Worm (Caenorhabditis elegans) whole organism, L4 larva: ENCODE measurements around the gene sre-53.

ENCODE experiments used
- F26F4.8 ChIP-seq: fragments of 200-800 bp; sonication (Bioruptor generic); conservative IDR thresholded peaks from 2 replicates; pipeline ENCODE4 v1.3.6; 2022; ENCODE audit warnings: missing genetic modification characterization, missing compliant biosample characterization
- F37D6.2 ChIP-seq: sonication (generic microtip); optimal IDR thresholded peaks from 2 replicates; lab custom pipeline; 2016; ENCODE audit warnings: mild to moderate bottlenecking, missing genetic modification characterization, missing compliant biosample characterization
- F44E2.7 ChIP-seq: fragments of 200-800 bp; sonication (Bioruptor generic); IDR thresholded peaks from 2 replicates; pipeline ENCODE4 v2.1.2; 2022; ENCODE audit warnings: missing genetic modification characterization, missing compliant biosample characterization
- T20F7.1 ChIP-seq: fragments of 200-800 bp; sonication (Bioruptor generic); optimal IDR thresholded peaks from 2 replicates; lab custom pipeline; 2018; ENCODE audit warnings: mild to moderate bottlenecking, missing genetic modification characterization, missing compliant biosample characterization
- Y5F2A.4 ChIP-seq: fragments of 200-800 bp; sonication (Bioruptor generic); optimal IDR thresholded peaks from 2 replicates; lab custom pipeline; 2018; ENCODE audit warnings: mild to moderate bottlenecking, missing genetic modification characterization, missing compliant biosample characterization
- ZK546.5 ChIP-seq, 2 experiments: sonication (generic microtip); optimal IDR thresholded peaks; 2 replicates each; lab custom pipeline; 2017; ENCODE audit warnings: missing biosample characterization in 2 of 2, missing genetic modification characterization in 2 of 2
- ama-1 ChIP-seq: fragments of 150-350 bp; optimal IDR thresholded peaks from 2 replicates; lab custom pipeline; 2014; ENCODE audit warnings: inconsistent platforms, mixed read lengths
- arid-1 ChIP-seq: fragments of 200-800 bp; sonication (Bioruptor generic); conservative IDR thresholded peaks from 2 replicates; pipeline ENCODE4 v1.3.6; 2022; ENCODE audit warnings: missing genetic modification reagents, missing genetic modification characterization, missing compliant biosample characterization
- ceh-44 ChIP-seq: fragments of 200-800 bp; sonication (Bioruptor generic); IDR thresholded peaks from 2 replicates; pipeline ENCODE4 v1.3.6; 2022; ENCODE audit warnings: missing genetic modification reagents, missing genetic modification characterization, missing compliant biosample characterization
- ceh-62 ChIP-seq: sonication (generic microtip); optimal IDR thresholded peaks from 2 replicates; lab custom pipeline; 2017; ENCODE audit warnings: missing biosample characterization, missing genetic modification characterization
- ceh-82 ChIP-seq: sonication (generic microtip); optimal IDR thresholded peaks from 2 replicates; lab custom pipeline; 2017; ENCODE audit warnings: missing biosample characterization, missing genetic modification characterization
- daf-12 ChIP-seq: fragments of 150-350 bp; optimal IDR thresholded peaks from 2 replicates; lab custom pipeline; 2014; ENCODE audit warnings: missing biosample characterization, missing genetic modification reagents, missing genetic modification characterization
- daf-16 ChIP-seq, 3 experiments: sonication (generic microtip); optimal IDR thresholded peaks; 2 replicates each; lab custom pipeline; 2016 to 2017; ENCODE audit warnings: missing genetic modification characterization in 3 of 3, missing genetic modification reagents in 3 of 3, mild to moderate bottlenecking in 2 of 3, missing compliant biosample characterization in 2 of 3, missing biosample characterization in 1 of 3, moderate library complexity in 1 of 3
- dmd-8 ChIP-seq: fragments of 200-800 bp; sonication (Bioruptor generic); IDR thresholded peaks from 2 replicates; pipeline ENCODE4 v1.3.6; 2022; ENCODE audit warnings: missing genetic modification characterization, missing compliant biosample characterization
- dmd-9 ChIP-seq: fragments of 200-800 bp; sonication (Bioruptor generic); IDR thresholded peaks from 2 replicates; pipeline ENCODE4 v1.3.6; 2022; ENCODE audit warnings: missing genetic modification reagents, missing genetic modification characterization, missing compliant biosample characterization
- dpl-1 ChIP-seq: fragments of 150-350 bp; optimal IDR thresholded peaks from 2 replicates; lab custom pipeline; 2014; ENCODE audit warnings: missing biosample characterization, missing genetic modification reagents, missing genetic modification characterization
- dve-1 ChIP-seq: sonication (generic microtip); optimal IDR thresholded peaks from 2 replicates; lab custom pipeline; 2017; ENCODE audit warnings: antibody characterized with exemption, mild to moderate bottlenecking, missing genetic modification characterization, missing compliant biosample characterization; ENCODE audit not compliant: insufficient read depth
- egl-27 ChIP-seq: sonication (generic microtip); optimal IDR thresholded peaks from 3 replicates; lab custom pipeline; 2017; ENCODE audit warnings: missing biosample characterization, missing genetic modification reagents, missing genetic modification characterization
- fkh-10 ChIP-seq: fragments of 150-350 bp; optimal IDR thresholded peaks from 2 replicates; lab custom pipeline; 2014; ENCODE audit warnings: missing biosample characterization, missing genetic modification reagents, missing genetic modification characterization
- hif-1 ChIP-seq, 2 experiments: sonication (generic microtip); optimal IDR thresholded peaks; 2 replicates each; lab custom pipeline; 2016 to 2017; ENCODE audit warnings: missing compliant biosample characterization in 2 of 2, missing genetic modification characterization in 2 of 2, missing genetic modification reagents in 2 of 2, missing genotype in 2 of 2, mild to moderate bottlenecking in 1 of 2
- hmg-1.1 ChIP-seq: fragments of 200-800 bp; sonication (Bioruptor generic); IDR thresholded peaks from 2 replicates; pipeline ENCODE4 v1.3.6; 2022; ENCODE audit warnings: missing genetic modification reagents, missing genetic modification characterization, missing compliant biosample characterization
- lim-7 ChIP-seq: fragments of 200-800 bp; sonication (Bioruptor generic); IDR thresholded peaks from 2 replicates; pipeline ENCODE4 v1.3.6; 2022; ENCODE audit warnings: missing genetic modification characterization, missing compliant biosample characterization
- lin-38 ChIP-seq: fragments of 200-800 bp; sonication (Bioruptor generic); IDR thresholded peaks from 2 replicates; pipeline ENCODE4 v1.3.6; 2022; ENCODE audit warnings: missing genetic modification reagents, missing genetic modification characterization, missing compliant biosample characterization
- madf-5 ChIP-seq, 2 experiments: fragments of 200-800 bp; sonication (Bioruptor generic); IDR thresholded peaks; 2 replicates each; pipeline ENCODE4 v1.3.6; 2022; ENCODE audit warnings: missing compliant biosample characterization in 2 of 2, missing genetic modification characterization in 2 of 2
- madf-9 ChIP-seq: fragments of 200-800 bp; sonication (Bioruptor generic); conservative IDR thresholded peaks from 2 replicates; pipeline ENCODE4 v1.3.6; 2022; ENCODE audit warnings: missing genetic modification reagents, missing genetic modification characterization, missing compliant biosample characterization
- mdl-1 ChIP-seq, 2 experiments: fragments of 150-350 bp in 1 of 2; sonication (generic microtip) in 1 of 2; optimal IDR thresholded peaks; 2 replicates each; lab custom pipeline; 2014 to 2017; ENCODE audit warnings: missing biosample characterization in 2 of 2, missing genetic modification characterization in 2 of 2
- mes-2 ChIP-seq: sonication (generic microtip); optimal IDR thresholded peaks from 2 replicates; lab custom pipeline; 2016; ENCODE audit warnings: missing genotype, mild to moderate bottlenecking, missing genetic modification characterization, missing compliant biosample characterization; ENCODE audit not compliant: poor library complexity, severe bottlenecking
- mxl-3 ChIP-seq: fragments of 200-800 bp; sonication (Bioruptor generic); optimal IDR thresholded peaks from 2 replicates; lab custom pipeline; 2018; ENCODE audit warnings: mild to moderate bottlenecking, missing genetic modification characterization, missing compliant biosample characterization
- nhr-10 ChIP-seq: fragments of 150-350 bp; optimal IDR thresholded peaks from 2 replicates; lab custom pipeline; 2014; ENCODE audit warnings: missing biosample characterization, missing genetic modification characterization
- nhr-11 ChIP-seq: fragments of 150-350 bp; optimal IDR thresholded peaks from 2 replicates; lab custom pipeline; 2014; ENCODE audit warnings: missing biosample characterization, missing genetic modification characterization
- nhr-237 ChIP-seq: sonication (generic microtip); optimal IDR thresholded peaks from 2 replicates; lab custom pipeline; 2017; ENCODE audit warnings: missing biosample characterization, missing genetic modification characterization
- nhr-25 ChIP-seq: sonication (generic microtip); optimal IDR thresholded peaks from 2 replicates; lab custom pipeline; 2017; ENCODE audit warnings: missing genetic modification characterization, mild to moderate bottlenecking, missing compliant biosample characterization, antibody characterized with exemption, moderate library complexity, borderline replicate concordance; ENCODE audit not compliant: insufficient read depth
- nhr-48 ChIP-seq: sonication (generic microtip); optimal IDR thresholded peaks from 2 replicates; lab custom pipeline; 2016; ENCODE audit warnings: mild to moderate bottlenecking, missing genetic modification characterization, missing compliant biosample characterization
- nhr-76 ChIP-seq: fragments of 150-350 bp; optimal IDR thresholded peaks from 2 replicates; lab custom pipeline; 2014; ENCODE audit warnings: missing biosample characterization, missing genetic modification characterization
- pha-4 ChIP-seq, 2 experiments: fragments of 150-350 bp in 1 of 2; fragments of 200-800 bp in 1 of 2; sonication (Bioruptor generic) in 1 of 2; IDR thresholded peaks in 1 of 2; optimal IDR thresholded peaks in 1 of 2; 2 replicates each; pipeline versions ENCODE4 v1.3.6 to Lab custom; 2014 to 2022; ENCODE audit warnings: missing genetic modification characterization in 2 of 2, missing genetic modification reagents in 2 of 2, missing biosample characterization in 1 of 2, missing compliant biosample characterization in 1 of 2
- php-3 ChIP-seq: fragments of 200-800 bp; sonication (Bioruptor generic); IDR thresholded peaks from 2 replicates; pipeline ENCODE4 v1.3.6; 2022; ENCODE audit warnings: missing genetic modification reagents, missing genetic modification characterization, missing compliant biosample characterization
- set-16 ChIP-seq: fragments of 200-800 bp; sonication (Bioruptor generic); IDR thresholded peaks from 2 replicates; pipeline ENCODE4 v1.3.6; 2022; ENCODE audit warnings: missing genetic modification reagents, missing genetic modification characterization, missing compliant biosample characterization
- snpc-1.2 ChIP-seq: fragments of 200-800 bp; sonication (Bioruptor generic); IDR thresholded peaks from 2 replicates; pipeline ENCODE4 v1.3.6; 2022; ENCODE audit warnings: missing genetic modification reagents, missing genetic modification characterization, missing compliant biosample characterization
- unc-130 ChIP-seq: sonication (generic microtip); optimal IDR thresholded peaks from 2 replicates; lab custom pipeline; 2016; ENCODE audit warnings: missing genetic modification reagents, missing genetic modification characterization, missing compliant biosample characterization
- unc-39 ChIP-seq: sonication (generic microtip); optimal IDR thresholded peaks from 2 replicates; lab custom pipeline; 2017; ENCODE audit warnings: missing biosample characterization, missing genetic modification characterization
- unc-62 ChIP-seq, 3 experiments: fragments of 150-350 bp in 1 of 3; sonication (generic microtip); optimal IDR thresholded peaks in 2 of 3; peaks in 1 of 3; 1 replicate in 1 of 3; 2 replicates in 2 of 3; lab custom pipeline; 2014 to 2017; ENCODE audit warnings: missing biosample characterization in 3 of 3, missing genetic modification characterization in 3 of 3, missing genetic modification reagents in 3 of 3, missing genotype in 1 of 3
- zfp-2 ChIP-seq: sonication (generic microtip); optimal IDR thresholded peaks from 2 replicates; lab custom pipeline; 2016; ENCODE audit warnings: mild to moderate bottlenecking, missing genetic modification characterization, missing compliant biosample characterization
- zfp-3 ChIP-seq: fragments of 200-800 bp; sonication (Bioruptor generic); conservative IDR thresholded peaks from 2 replicates; pipeline ENCODE4 v1.3.6; 2022; ENCODE audit warnings: missing genetic modification reagents, missing genetic modification characterization, missing compliant biosample characterization
- zip-11 ChIP-seq: fragments of 200-800 bp; sonication (Bioruptor generic); IDR thresholded peaks from 2 replicates; pipeline ENCODE4 v1.3.6; 2022; ENCODE audit warnings: missing genetic modification characterization, missing compliant biosample characterization
- ztf-7 ChIP-seq: fragments of 150-350 bp; optimal IDR thresholded peaks from 2 replicates; lab custom pipeline; 2014; ENCODE audit warnings: missing biosample characterization, missing genetic modification characterization

Gene sre-53

DNA sequence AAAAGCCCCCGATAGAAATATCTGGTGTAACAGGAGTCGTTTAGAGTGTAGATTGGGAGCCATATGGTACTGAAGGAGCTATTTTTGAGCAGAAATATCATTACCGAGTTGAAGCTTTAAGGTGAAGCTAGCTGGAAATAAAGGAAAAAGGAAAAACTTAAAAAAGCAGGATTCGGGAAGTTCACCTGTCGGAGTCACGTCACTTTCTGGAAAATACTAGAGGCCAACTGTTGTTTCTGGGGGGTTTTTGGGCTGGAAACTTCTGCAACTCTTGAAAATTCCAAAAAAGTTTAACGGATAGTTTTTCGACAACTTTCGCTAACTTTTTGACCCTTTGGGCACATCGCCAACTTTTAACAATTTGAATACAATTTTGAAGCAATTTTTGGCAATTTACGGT lies at the start of gene sre-53:
Gene sre-53 (minus strand): TSS at position 101 of the 400 bp plus-strand sequence.
- TF ChIP-seq madf-9 (GFP tag; lab: Robert Waterston, UW): no peak
- TF ChIP-seq unc-39 (tag; lab: Kevin White, UChicago): no peak
- no peak for TF ChIP-seq daf-16 (GFP tag; optimal IDR thresholded peaks at IDR 0.05; lab: Kevin White, UChicago)
- no peak for TF ChIP-seq daf-16 (tag; optimal IDR thresholded peaks at IDR 0.05; lab: Kevin White, UChicago)
- no peak for TF ChIP-seq lin-38
- no peak for TF ChIP-seq daf-12 (tag; lab: Kevin White, UChicago)
- TF ChIP-seq egl-27: no peak
- TF ChIP-seq fkh-10 (GFP tag; lab: Kevin White, UChicago): no peak
- TF ChIP-seq, all 104 proteins: peak for 0

DNA sequence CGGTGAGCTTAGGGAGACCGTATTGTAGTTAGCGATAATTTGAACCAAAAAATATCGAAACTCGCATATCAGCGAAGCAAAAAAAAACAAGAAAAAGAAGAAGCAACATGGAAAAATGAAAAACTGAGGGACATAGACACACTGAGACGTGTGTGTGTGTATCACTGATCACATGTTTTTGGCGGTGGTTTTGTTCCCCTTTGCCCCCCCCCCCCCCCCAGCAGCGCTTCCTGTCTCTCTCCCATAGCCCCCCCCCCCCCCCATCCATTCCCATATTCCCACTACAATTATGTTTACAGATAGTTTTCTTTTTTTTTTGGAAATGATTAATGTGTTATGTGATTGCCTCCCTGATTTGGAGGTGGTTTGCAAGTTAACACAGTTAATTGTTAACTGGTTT lies 46.0 kb upstream of the sre-53 start:
- no peak for TF ChIP-seq nhr-10 (tag; lab: Kevin White, UChicago)
- peak in 1 of 2 experiments; percentile 16 for TF ChIP-seq hif-1 (tag; optimal IDR thresholded peaks at IDR 0.05; lab: Kevin White, UChicago)
- TF ChIP-seq set-16: peak; percentile 66

DNA sequence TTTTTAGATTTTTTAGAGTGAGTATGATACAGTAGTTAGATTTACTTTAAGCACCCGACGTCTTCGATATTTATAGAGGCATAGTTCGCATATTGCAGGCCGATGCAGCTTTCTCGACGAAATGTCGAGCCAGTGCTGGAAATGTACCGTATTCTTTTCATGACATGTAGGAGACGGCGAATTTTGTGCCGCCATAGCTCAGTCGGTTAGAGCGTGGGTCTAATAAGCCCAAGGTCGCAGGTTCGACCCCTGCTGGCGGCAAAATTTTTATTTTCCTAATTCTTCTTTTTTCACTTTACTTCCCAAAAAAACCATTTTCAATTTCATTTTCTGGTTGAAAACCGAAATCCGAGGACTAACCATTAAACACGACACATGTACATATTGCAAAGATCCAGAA lies 39.1 kb upstream of the sre-53 start:
- TF ChIP-seq F26F4.8 (GFP tag; lab: Robert Waterston, UW) (0 out of 2 replicates have a peak, but pooled peaks have one; percentile 44), ceh-82 (tag; lab: Kevin White, UChicago) (no peak), hif-1 (tag; optimal IDR thresholded peaks at IDR 0.05; lab: Kevin White, UChicago) (no peak), unc-130 (GFP tag; lab: Kevin White, UChicago) (no peak), madf-5 (GFP tag; IDR thresholded peaks at IDR 0.05; lab: Robert Waterston, UW) (no peak), nhr-76 (no peak), nhr-48 (tag; lab: Kevin White, UChicago) (no peak), php-3 (GFP tag; lab: Robert Waterston, UW) (no peak), mxl-3 (GFP tag; lab: Kevin White, UChicago) (no peak), zfp-3 (GFP tag; lab: Robert Waterston, UW) (no peak), ZK546.5 (tag; optimal IDR thresholded peaks at IDR 0.05; lab: Kevin White, UChicago) (no peak), mes-2 (tag; lab: Kevin White, UChicago) (peak; percentile 46), F37D6.2 (tag; lab: Kevin White, UChicago) (no peak), hmg-1.1 (no peak), F44E2.7 (0 out of 2 replicates have a peak, but pooled peaks have one; percentile 13), egl-27 (no peak), daf-12 (tag; lab: Kevin White, UChicago) (no peak), lim-7 (GFP tag; lab: Robert Waterston, UW) (peak; percentile 80; the same call in 1 of the 2 replicates), nhr-25 (tag; lab: Kevin White, UChicago) (no peak), dve-1 (tag; lab: Kevin White, UChicago) (no peak), ama-1 (lab: Kevin White, UChicago) (no peak), unc-62 (GFP tag; optimal IDR thresholded peaks at IDR 0.05 in 1 of 2; lab: Kevin White, UChicago) (no peak), unc-62 (tag; optimal IDR thresholded peaks at IDR 0.05; lab: Kevin White, UChicago) (no peak), mdl-1 (tag; optimal IDR thresholded peaks at IDR 0.05; lab: Kevin White, UChicago) (no peak), nhr-11 (tag; lab: Kevin White, UChicago) (no peak), dmd-8 (GFP tag; lab: Robert Waterston, UW) (no peak), ztf-7 (tag; lab: Kevin White, UChicago) (no peak), zfp-2 (tag; lab: Kevin White, UChicago) (no peak), zip-11 (GFP tag; lab: Robert Waterston, UW) (no peak), nhr-237 (tag; lab: Kevin White, UChicago) (no peak), dpl-1 (no peak), pha-4 (GFP tag; IDR thresholded peaks at IDR 0.05; lab: Robert Waterston, UW) (peak; percentile 35; the same call in 1 of the 2 replicates), pha-4 (tag; optimal IDR thresholded peaks at IDR 0.05; lab: Kevin White, UChicago) (no peak), T20F7.1 (GFP tag; lab: Kevin White, UChicago) (no peak), arid-1 (0 out of 2 replicates have a peak, but pooled peaks have one; percentile 11), dmd-9 (no peak), ceh-62 (tag; lab: Kevin White, UChicago) (no peak), ceh-44 (GFP tag; lab: Robert Waterston, UW) (0 out of 2 replicates have a peak, but pooled peaks have one; percentile 12), Y5F2A.4 (no peak), snpc-1.2 (peak; percentile 20; the same call in 1 of the 2 replicates)
